Fruit fly (Drosophila melanogaster) whole organism, embryonic: ENCODE data around the gene CG14866.

Experiments used
- CG11093 ChIP-seq: fragments of 200-800 bp; sonication (Bioruptor generic); IDR thresholded peaks from 3 replicates; pipeline ENCODE4 v1.3.6; 2022; ENCODE audit warnings: missing biosample characterization, missing genetic modification characterization
- CG30431 ChIP-seq: fragments of 200-800 bp; sonication (Bioruptor generic); optimal IDR thresholded peaks from 2 replicates; lab custom pipeline; 2017; ENCODE audit warnings: missing biosample characterization, missing genetic modification characterization
- CG32532 ChIP-seq: fragments of 200-800 bp; sonication (Bioruptor generic); IDR thresholded peaks from 2 replicates; pipeline ENCODE4 v1.3.6; 2022; ENCODE audit warnings: missing biosample characterization, missing genetic modification characterization
- CG9876 ChIP-seq: fragments of 200-800 bp; sonication (Bioruptor generic); optimal IDR thresholded peaks from 2 replicates; lab custom pipeline; 2016; ENCODE audit warnings: missing biosample characterization, missing genetic modification characterization
- Hr3 ChIP-seq: fragments of 200-800 bp; sonication (Bioruptor generic); optimal IDR thresholded peaks from 3 replicates; lab custom pipeline; 2016; ENCODE audit warnings: missing biosample characterization, missing genetic modification characterization
- odd ChIP-seq: fragments of 200-800 bp; sonication (Bioruptor generic); optimal IDR thresholded peaks from 2 replicates; lab custom pipeline; 2017; ENCODE audit warnings: missing biosample characterization, mild to moderate bottlenecking, missing genetic modification characterization

DNA sequence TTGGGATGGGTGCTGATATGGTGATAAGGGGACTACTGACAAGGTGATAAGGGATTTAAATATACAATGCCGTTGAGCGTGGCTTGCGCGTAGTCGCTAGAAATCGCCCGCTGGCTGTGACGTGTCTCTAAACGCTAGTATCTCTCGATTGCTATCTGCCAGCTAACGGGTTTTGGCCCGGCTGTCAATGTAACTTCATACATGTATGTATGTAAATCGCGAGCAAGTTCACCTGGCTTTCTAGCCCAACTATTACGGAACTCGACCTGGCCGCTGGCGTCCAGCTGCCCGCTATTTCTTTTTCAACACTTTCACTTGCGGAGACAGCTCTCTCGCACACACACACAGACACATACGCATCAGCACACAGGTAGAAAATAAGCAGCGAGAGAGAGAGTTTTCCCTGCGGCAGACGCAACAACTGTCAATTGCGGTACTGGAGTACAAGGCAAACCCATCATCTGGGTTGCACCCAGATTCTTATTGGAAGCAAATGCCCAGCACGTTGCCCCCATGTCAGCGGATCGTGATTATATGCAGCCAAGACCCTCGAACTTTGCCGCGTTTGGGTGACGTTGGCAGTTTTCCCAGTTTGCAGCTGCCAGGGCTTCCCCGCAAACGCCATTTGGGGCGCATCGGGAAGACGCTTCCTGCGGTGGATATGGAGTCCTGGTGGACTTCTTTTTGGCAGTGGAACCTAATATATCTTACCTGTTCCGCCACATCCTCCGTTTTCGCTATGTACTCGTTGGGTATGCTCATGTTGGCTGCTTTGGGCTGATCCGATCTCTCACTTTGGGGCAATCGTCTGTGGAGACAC, 29.1 kb downstream of the CG14866 start:
- TF ChIP-seq CG30431 (no peak), CG32532 (GFP tag; lab: Robert Waterston, UW) (no peak), CG11093 (no peak), odd (GFP tag; lab: Kevin White, UChicago) (no peak), CG9876 (no peak), Hr3 (GFP tag; lab: Kevin White, UChicago) (no peak)
